Worm (Caenorhabditis elegans) whole organism, L2 larva: ENCODE results near the gene C14C10.10.

Experiments
- fos-1 ChIP-seq: fragments of 150-350 bp; optimal IDR thresholded peaks from 2 replicates; lab custom pipeline; 2014; ENCODE audit warnings: missing biosample characterization, missing genetic modification characterization
- lin-39 ChIP-seq: fragments of 150-350 bp; optimal IDR thresholded peaks from 2 replicates; lab custom pipeline; 2014; ENCODE audit warnings: missing biosample characterization, missing genetic modification reagents, missing genetic modification characterization
- mab-5 ChIP-seq: fragments of 150-350 bp; optimal IDR thresholded peaks from 2 replicates; lab custom pipeline; 2014; ENCODE audit warnings: missing biosample characterization, missing genetic modification characterization
- nhr-25 ChIP-seq: fragments of 150-350 bp; sonication (generic microtip); optimal IDR thresholded peaks from 3 replicates; lab custom pipeline; 2014; ENCODE audit warnings: missing biosample characterization, missing genetic modification characterization
- nhr-6 ChIP-seq: fragments of 150-350 bp; optimal IDR thresholded peaks from 2 replicates; lab custom pipeline; 2014; ENCODE audit warnings: missing biosample characterization, missing genetic modification characterization
- sma-9 ChIP-seq, 2 experiments: fragments of 150-350 bp in 1 of 2; sonication (generic microtip) in 1 of 2; optimal IDR thresholded peaks; 2 replicates each; lab custom pipeline; 2014 to 2016; ENCODE audit warnings: missing genetic modification characterization in 2 of 2, mild to moderate bottlenecking in 1 of 2, missing biosample characterization in 1 of 2, missing compliant biosample characterization in 1 of 2, missing genetic modification reagents in 1 of 2, moderate library complexity in 1 of 2
- unc-62 ChIP-seq: fragments of 150-350 bp; optimal IDR thresholded peaks from 2 replicates; lab custom pipeline; 2014; ENCODE audit warnings: missing biosample characterization, missing genetic modification reagents, missing genetic modification characterization
- ztf-11 ChIP-seq: sonication (generic microtip); optimal IDR thresholded peaks from 2 replicates; lab custom pipeline; 2017; ENCODE audit warnings: missing biosample characterization, missing genetic modification characterization
- ztf-4 ChIP-seq: fragments of 150-350 bp; optimal IDR thresholded peaks from 2 replicates; lab custom pipeline; 2014; ENCODE audit warnings: missing biosample characterization, missing genetic modification characterization

DNA sequence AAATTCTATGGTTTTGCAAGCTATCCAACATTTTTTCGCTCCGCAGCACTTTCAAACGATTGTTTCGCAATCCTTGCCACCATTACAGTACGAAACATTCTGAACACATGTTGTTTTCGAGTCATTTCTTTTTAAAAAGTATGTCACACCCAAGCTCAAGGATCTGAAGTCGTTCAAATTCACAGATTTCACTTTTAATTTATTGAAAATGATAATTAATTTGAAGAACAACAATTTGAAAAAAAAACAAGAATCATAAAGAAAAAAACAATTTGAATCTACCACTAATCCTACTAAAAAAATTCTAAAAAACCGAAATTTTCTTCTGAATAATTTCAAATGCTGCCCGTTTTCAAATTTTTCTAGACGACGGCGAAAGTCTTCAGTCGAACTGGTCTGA, 6.5 kb downstream of the C14C10.10 start, which contains the start of gene C14C10.2:
- TF ChIP-seq ztf-11 (tag; lab: Kevin White, UChicago) (no peak), lin-39 (tag; lab: Kevin White, UChicago) (no peak), unc-62 (GFP tag; lab: Kevin White, UChicago) (no peak), nhr-6 (tag; lab: Kevin White, UChicago) (no peak), sma-9 (GFP tag; optimal IDR thresholded peaks at IDR 0.05; lab: Kevin White, UChicago) (no peak), sma-9 (tag; optimal IDR thresholded peaks at IDR 0.05; lab: Kevin White, UChicago) (no peak), nhr-25 (tag; lab: Kevin White, UChicago) (no peak), fos-1 (no peak), mab-5 (tag; lab: Kevin White, UChicago) (no peak), ztf-4 (tag; lab: Kevin White, UChicago) (no peak)
